Fruit fly (Drosophila melanogaster): ENCODE results near the gene BobA.
A peak's percentile ranks its signal among the peaks of the same experiment; 100 is the strongest.

Gene BobA

DNA sequence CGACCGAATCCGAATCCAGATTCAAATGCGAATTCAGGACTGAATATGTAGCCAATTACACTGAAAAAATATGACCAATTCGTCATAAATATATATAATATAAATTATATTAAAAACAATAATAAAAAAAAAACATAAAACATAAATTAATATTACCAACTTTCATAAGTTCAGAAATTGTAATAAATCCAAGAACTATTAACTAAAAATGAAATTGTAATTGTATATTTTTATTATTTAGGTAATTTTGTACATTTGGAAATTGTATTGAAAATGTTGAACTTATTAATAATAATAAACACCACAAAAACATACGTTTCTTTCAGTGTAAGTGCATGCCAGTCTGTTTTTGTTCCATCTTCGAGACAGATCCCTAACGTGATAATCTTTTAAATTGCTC is 15.1 kb upstream of the BobA start:
- TF ChIP-seq h (optimal IDR thresholded peaks at IDR 0.05) (no peak), HLH4C (GFP tag; IDR thresholded peaks at IDR 0.05; ENCODE audit: partially characterized antibody) (no peak), chinmo (GFP tag; IDR thresholded peaks at IDR 0.05; ENCODE audit: partially characterized antibody) (no peak), caup (GFP tag; optimal IDR thresholded peaks at IDR 0.05; ENCODE audit: severe bottlenecking) (no peak), GATAe (GFP tag; conservative IDR thresholded peaks at IDR 0.05) (no peak), CG10209 (GFP tag; optimal IDR thresholded peaks at IDR 0.05) (peak; percentile 45), CG43689 (GFP tag; IDR thresholded peaks at IDR 0.05) (no peak), Side (GFP tag; optimal IDR thresholded peaks at IDR 0.05) (no peak), CG15696 (tag; optimal IDR thresholded peaks at IDR 0.05) (peak; percentile 89), knrl (GFP tag; IDR thresholded peaks at IDR 0.05; ENCODE audit: partially characterized antibody) (no peak), fd102C (GFP tag; optimal IDR thresholded peaks at IDR 0.05) (peak; percentile 62), CG10462 (GFP tag; optimal IDR thresholded peaks at IDR 0.05) (peak; percentile 7), MESR4 (GFP tag; optimal IDR thresholded peaks at IDR 0.05) (no peak), NK7.1 (GFP tag; optimal IDR thresholded peaks at IDR 0.05) (no peak), CG4854 (GFP tag; optimal IDR thresholded peaks at IDR 0.05) (no peak), CG14710 (tag; optimal IDR thresholded peaks at IDR 0.05) (peak; percentile 77), Dip3 (GFP tag; optimal IDR thresholded peaks at IDR 0.05) (no peak), Tbp (GFP tag; optimal IDR thresholded peaks at IDR 0.05) (no peak), CHES-1-like (GFP tag; optimal IDR thresholded peaks at IDR 0.05) (no peak), NC2α (GFP tag; optimal IDR thresholded peaks at IDR 0.05) (no peak), Lpt (GFP tag; optimal IDR thresholded peaks at IDR 0.05) (no peak), E2f2 (GFP tag; IDR thresholded peaks at IDR 0.05) (no peak), hbn (GFP tag; IDR thresholded peaks at IDR 0.05; ENCODE audit: partially characterized antibody) (no peak), zen2 (GFP tag; IDR thresholded peaks at IDR 0.05; ENCODE audit: partially characterized antibody) (no peak), D19B (GFP tag; optimal IDR thresholded peaks at IDR 0.05) (no peak), CG4730 (GFP tag; IDR thresholded peaks at IDR 0.05) (no peak), CG18011 (GFP tag; optimal IDR thresholded peaks at IDR 0.05) (no peak), HLHmδ (GFP tag; optimal IDR thresholded peaks at IDR 0.05) (no peak), kah (GFP tag; optimal IDR thresholded peaks at IDR 0.05) (no peak), sug (tag; optimal IDR thresholded peaks at IDR 0.05) (no peak), CG8388 (GFP tag; optimal IDR thresholded peaks at IDR 0.05) (peak; percentile 46), nmo (GFP tag; optimal IDR thresholded peaks at IDR 0.05) (peak; percentile 54), CG13296 (GFP tag; optimal IDR thresholded peaks at IDR 0.05) (no peak), PHDP (tag; optimal IDR thresholded peaks at IDR 0.05) (no peak), Atf6 (GFP tag; IDR thresholded peaks at IDR 0.05) (no peak), tna (GFP tag; IDR thresholded peaks at IDR 0.05; ENCODE audit: partially characterized antibody) (no peak), sna (GFP tag; IDR thresholded peaks at IDR 0.05; ENCODE audit: partially characterized antibody) (no peak), run (tag; optimal IDR thresholded peaks at IDR 0.05) (no peak), CG1603 (tag; optimal IDR thresholded peaks at IDR 0.05) (no peak), Hsf (GFP tag; optimal IDR thresholded peaks at IDR 0.05) (no peak), CG13287 (GFP tag; IDR thresholded peaks at IDR 0.05; ENCODE audit: partially characterized antibody) (no peak), D19A (tag; optimal IDR thresholded peaks at IDR 0.05) (peak; percentile 52), lilli (GFP tag; optimal IDR thresholded peaks at IDR 0.05) (no peak), zen (tag; optimal IDR thresholded peaks at IDR 0.05) (peak; percentile 82), eve (GFP tag; optimal IDR thresholded peaks at IDR 0.05) (no peak), Oaz (GFP tag; IDR thresholded peaks at IDR 0.05) (no peak), CG31224 (GFP tag; IDR thresholded peaks at IDR 0.05) (no peak), ac (GFP tag; optimal IDR thresholded peaks at IDR 0.05) (peak; percentile 13), dysf (GFP tag; IDR thresholded peaks at IDR 0.05) (no peak), Spps (tag; optimal IDR thresholded peaks at IDR 0.05) (peak; percentile 14), B-H1 (GFP tag; IDR thresholded peaks at IDR 0.05) (no peak)
